Worm (Caenorhabditis elegans): ENCODE results near the gene wee-1.3.

ce11 chrII:9724464-9724863 is 8.2 kb upstream of the wee-1.3 start, which contains the start of gene cutl-2:
- TF ChIP-seq F26F4.8 (GFP tag; conservative IDR thresholded peaks at IDR 0.05) (no peak), Y5F2A.4 (GFP tag; optimal IDR thresholded peaks at IDR 0.05) (no peak), ceh-82 (tag; optimal IDR thresholded peaks at IDR 0.05) (no peak), mxl-2 (GFP tag; conservative IDR thresholded peaks at IDR 0.05) (no peak), hlh-11 (tag; optimal IDR thresholded peaks at IDR 0.05) (no peak), nhr-76 (tag; optimal IDR thresholded peaks at IDR 0.05) (no peak), R02D3.7 (tag; optimal IDR thresholded peaks at IDR 0.05) (no peak), F49E8.2 (tag; optimal IDR thresholded peaks at IDR 0.05; ENCODE audit: borderline replicate concordance) (no peak), jun-1 (tag; optimal IDR thresholded peaks at IDR 0.05) (no peak), saeg-2 (GFP tag; IDR thresholded peaks at IDR 0.05) (no peak), egl-43 (GFP tag; IDR thresholded peaks at IDR 0.05) (no peak), hlh-30 (tag; optimal IDR thresholded peaks at IDR 0.05; ENCODE audit: insufficient read depth) (no peak), hif-1 (tag; optimal IDR thresholded peaks at IDR 0.05) (no peak), ceh-28 (tag; optimal IDR thresholded peaks at IDR 0.05) (no peak)

Measured in whole organism, L4 larva.